Fruit fly (Drosophila melanogaster) whole organism, pupa: Measurements from ENCODE around the gene Naxd.
A peak's percentile ranks its signal among the peaks of the same experiment; 100 is the strongest.

Source experiments
- CG12605 ChIP-seq: fragments of 200-800 bp; sonication (Bioruptor generic); IDR thresholded peaks from 2 replicates; pipeline ENCODE4 v1.3.6; 2022; ENCODE audit warnings: missing biosample characterization, missing genetic modification characterization
- CG15710 ChIP-seq: fragments of 200-800 bp; sonication (Bioruptor generic); optimal IDR thresholded peaks from 2 replicates; lab custom pipeline; 2018; ENCODE audit warnings: missing biosample characterization, mild to moderate bottlenecking, missing genetic modification characterization, moderate library complexity
- CG32121 ChIP-seq: fragments of 200-800 bp; sonication (Bioruptor generic); IDR thresholded peaks from 2 replicates; pipeline ENCODE4 v1.3.6; 2022; ENCODE audit warnings: missing biosample characterization, missing genetic modification characterization
- CG8159 ChIP-seq: fragments of 200-800 bp; sonication (Bioruptor generic); optimal IDR thresholded peaks from 3 replicates; lab custom pipeline; 2018; ENCODE audit warnings: missing biosample characterization, mild to moderate bottlenecking, missing genetic modification characterization, moderate library complexity
- EcR ChIP-seq: fragments of 200-800 bp; sonication (Bioruptor generic); optimal IDR thresholded peaks from 3 replicates; lab custom pipeline; 2019; ENCODE audit warnings: missing biosample characterization, missing genetic modification characterization, mild to moderate bottlenecking, moderate library complexity, missing genetic modification reagents
- Ets98B ChIP-seq: fragments of 200-800 bp; sonication (Bioruptor generic); IDR thresholded peaks from 2 replicates; pipeline ENCODE4 v1.3.6; 2022; ENCODE audit warnings: missing biosample characterization, missing genetic modification characterization
- Pif1B ChIP-seq: fragments of 200-800 bp; sonication (Bioruptor generic); optimal IDR thresholded peaks from 3 replicates; lab custom pipeline; 2016; ENCODE audit warnings: missing biosample characterization, missing genetic modification characterization
- rn ChIP-seq: fragments of 200-800 bp; sonication (Bioruptor generic); IDR thresholded peaks from 2 replicates; pipeline ENCODE4 v1.3.6; 2022; ENCODE audit warnings: missing biosample characterization, missing genetic modification characterization

- TF ChIP-seq Ets98B (GFP tag; lab: Robert Waterston, UW): no peak
- TF ChIP-seq CG8159 (tag; lab: Kevin White, UChicago): peak; percentile 64
- TF ChIP-seq rn (GFP tag; lab: Robert Waterston, UW): no peak
- no peak for TF ChIP-seq Pif1B (GFP tag; lab: Kevin White, UChicago)
- no peak for TF ChIP-seq CG12605
- peak; percentile 37 for TF ChIP-seq CG15710 (tag; lab: Kevin White, UChicago)
- no peak for TF ChIP-seq EcR
- no peak for TF ChIP-seq CG32121 (GFP tag; lab: Robert Waterston, UW)
Measured at dm6 chr3L:19087369-19088275, 9.9 kb downstream of the Naxd start.
